Worm (Caenorhabditis elegans) whole organism, L2 larva: ENCODE data around the gene srg-21.

Experiments used
- F13H6.1 ChIP-seq: sonication (generic microtip); optimal IDR thresholded peaks from 2 replicates; lab custom pipeline; 2016; ENCODE audit warnings: missing genetic modification characterization, missing compliant biosample characterization
- Y55F3AM.14 ChIP-seq: fragments of 200-800 bp; sonication (Bioruptor generic); optimal IDR thresholded peaks from 2 replicates; lab custom pipeline; 2018; ENCODE audit warnings: mild to moderate bottlenecking, missing genetic modification characterization, missing compliant biosample characterization
- ZK546.5 ChIP-seq: sonication (generic microtip); optimal IDR thresholded peaks from 2 replicates; lab custom pipeline; 2017; ENCODE audit warnings: missing biosample characterization, missing genetic modification characterization
- aly-2 ChIP-seq: fragments of 150-350 bp; optimal IDR thresholded peaks from 2 replicates; lab custom pipeline; 2014; ENCODE audit warnings: missing biosample characterization, missing genetic modification characterization
- ama-1 ChIP-seq: fragments of 150-350 bp; optimal IDR thresholded peaks from 2 replicates; lab custom pipeline; 2018; ENCODE audit warnings: inconsistent platforms
- blmp-1 ChIP-seq: sonication (generic microtip); optimal IDR thresholded peaks from 2 replicates; lab custom pipeline; 2017; ENCODE audit warnings: missing genetic modification characterization, mild to moderate bottlenecking, missing compliant biosample characterization, antibody characterized with exemption, moderate library complexity; ENCODE audit not compliant: insufficient read depth
- ceh-16 ChIP-seq: fragments of 150-350 bp; optimal IDR thresholded peaks from 2 replicates; lab custom pipeline; 2014; ENCODE audit warnings: missing biosample characterization, missing genetic modification characterization
- dmd-4 ChIP-seq: sonication (generic microtip); optimal IDR thresholded peaks from 2 replicates; lab custom pipeline; 2017; ENCODE audit warnings: missing biosample characterization, missing genetic modification characterization
- fos-1 ChIP-seq: fragments of 150-350 bp; optimal IDR thresholded peaks from 2 replicates; lab custom pipeline; 2014; ENCODE audit warnings: missing biosample characterization, missing genetic modification characterization
- lin-13 ChIP-seq: fragments of 150-350 bp; optimal IDR thresholded peaks from 2 replicates; lab custom pipeline; 2014; ENCODE audit warnings: missing biosample characterization, missing genetic modification reagents, missing genetic modification characterization
- lin-39 ChIP-seq: fragments of 150-350 bp; optimal IDR thresholded peaks from 2 replicates; lab custom pipeline; 2014; ENCODE audit warnings: missing biosample characterization, missing genetic modification reagents, missing genetic modification characterization
- lsy-2 ChIP-seq, 2 experiments: fragments of 150-350 bp in 1 of 2; sonication (generic microtip) in 1 of 2; optimal IDR thresholded peaks; 2 replicates each; lab custom pipeline; 2014 to 2017; ENCODE audit warnings: missing biosample characterization in 2 of 2, missing genetic modification characterization in 2 of 2
- mab-5 ChIP-seq: fragments of 150-350 bp; optimal IDR thresholded peaks from 2 replicates; lab custom pipeline; 2014; ENCODE audit warnings: missing biosample characterization, missing genetic modification characterization
- mbf-1 ChIP-seq: sonication (generic microtip); optimal IDR thresholded peaks from 2 replicates; lab custom pipeline; 2017; ENCODE audit warnings: missing biosample characterization, missing genetic modification characterization
- nhr-129 ChIP-seq: fragments of 150-350 bp; optimal IDR thresholded peaks from 2 replicates; lab custom pipeline; 2014; ENCODE audit warnings: missing biosample characterization, missing genetic modification characterization
- nhr-21 ChIP-seq: fragments of 150-350 bp; optimal IDR thresholded peaks from 2 replicates; lab custom pipeline; 2014; ENCODE audit warnings: missing biosample characterization, missing genetic modification characterization
- nhr-6 ChIP-seq: fragments of 150-350 bp; optimal IDR thresholded peaks from 2 replicates; lab custom pipeline; 2014; ENCODE audit warnings: missing biosample characterization, missing genetic modification characterization
- peb-1 ChIP-seq: fragments of 150-350 bp; optimal IDR thresholded peaks from 2 replicates; lab custom pipeline; 2014; ENCODE audit warnings: missing biosample characterization, missing genetic modification characterization
- skn-1 ChIP-seq: sonication (generic microtip); optimal IDR thresholded peaks from 2 replicates; lab custom pipeline; 2017; ENCODE audit warnings: missing biosample characterization, missing genetic modification characterization
- sma-9 ChIP-seq, 2 experiments: fragments of 150-350 bp in 1 of 2; sonication (generic microtip) in 1 of 2; optimal IDR thresholded peaks; 2 replicates each; lab custom pipeline; 2014 to 2016; ENCODE audit warnings: missing genetic modification characterization in 2 of 2, mild to moderate bottlenecking in 1 of 2, missing biosample characterization in 1 of 2, missing compliant biosample characterization in 1 of 2, missing genetic modification reagents in 1 of 2, moderate library complexity in 1 of 2
- unc-39 ChIP-seq: fragments of 150-350 bp; optimal IDR thresholded peaks from 2 replicates; lab custom pipeline; 2014; ENCODE audit warnings: missing biosample characterization, missing genetic modification characterization
- unc-62 ChIP-seq: fragments of 150-350 bp; optimal IDR thresholded peaks from 2 replicates; lab custom pipeline; 2014; ENCODE audit warnings: missing biosample characterization, missing genetic modification reagents, missing genetic modification characterization
- zag-1 ChIP-seq: fragments of 150-350 bp; optimal IDR thresholded peaks from 2 replicates; lab custom pipeline; 2014; ENCODE audit warnings: missing biosample characterization, missing genetic modification characterization
- ztf-11 ChIP-seq: sonication (generic microtip); optimal IDR thresholded peaks from 2 replicates; lab custom pipeline; 2017; ENCODE audit warnings: missing biosample characterization, missing genetic modification characterization
- ztf-4 ChIP-seq: fragments of 150-350 bp; optimal IDR thresholded peaks from 2 replicates; lab custom pipeline; 2014; ENCODE audit warnings: missing biosample characterization, missing genetic modification characterization

Gene srg-21

ce11 chrII:3045875-3046274 is 45.3 kb downstream of the srg-21 start, which contains the start of gene sri-30:
Gene sri-30, plus strand, starts transcription at chrII:3046175.
- no peak for TF ChIP-seq lin-13 (GFP tag; lab: Kevin White, UChicago)

ce11 chrII:3045422-3045821 is 45.7 kb downstream of the srg-21 start:
- no peak for TF ChIP-seq skn-1 (tag; lab: Kevin White, UChicago)
- TF ChIP-seq unc-39 (tag; lab: Kevin White, UChicago) = no peak
- no peak for TF ChIP-seq zag-1 (tag; lab: Kevin White, UChicago)
- no peak for TF ChIP-seq sma-9 (GFP tag; optimal IDR thresholded peaks at IDR 0.05; lab: Kevin White, UChicago)
- no peak for TF ChIP-seq sma-9 (tag; optimal IDR thresholded peaks at IDR 0.05; lab: Kevin White, UChicago)
- no peak for TF ChIP-seq nhr-129
- no peak for TF ChIP-seq nhr-21 (tag; lab: Kevin White, UChicago)
- no peak for TF ChIP-seq aly-2

- TF ChIP-seq ceh-16 (tag; lab: Kevin White, UChicago) (no peak), lsy-2 (tag; optimal IDR thresholded peaks at IDR 0.05; lab: Kevin White, UChicago) (no peak), F13H6.1 (tag; lab: Kevin White, UChicago) (no peak), fos-1 (tag; lab: Kevin White, UChicago) (no peak), blmp-1 (tag; lab: Kevin White, UChicago) (no peak), dmd-4 (no peak), Y55F3AM.14 (GFP tag; lab: Kevin White, UChicago) (no peak), ztf-4 (tag; lab: Kevin White, UChicago) (no peak), lin-39 (tag; lab: Kevin White, UChicago) (no peak), ZK546.5 (no peak)
- TF ChIP-seq, all 48 proteins: peak for 0
These were observed 47.1 kb downstream of the srg-21 start, which contains the start of gene sri-29 for ce11 chrII:3044023-3044422. Gene sri-29, plus strand, starts transcription at chrII:3044323.

ce11 chrII:3043358-3043757 is 47.8 kb downstream of the srg-21 start, which contains the start of gene B0454.8:
Gene B0454.8, minus strand, starts transcription at chrII:3043458.
- no peak for TF ChIP-seq aly-2
- no peak for TF ChIP-seq peb-1
- TF ChIP-seq nhr-6 (tag; lab: Kevin White, UChicago) = no peak
- no peak for TF ChIP-seq zag-1 (tag; lab: Kevin White, UChicago)
- TF ChIP-seq fos-1 (tag; lab: Kevin White, UChicago) = no peak
- no peak for TF ChIP-seq ama-1 (lab: Kevin White, UChicago)
- TF ChIP-seq nhr-21 (tag; lab: Kevin White, UChicago) = no peak
- no peak for TF ChIP-seq dmd-4
- no peak for TF ChIP-seq lsy-2 (tag; optimal IDR thresholded peaks at IDR 0.05; lab: Kevin White, UChicago)
- TF ChIP-seq ztf-11 (tag; lab: Kevin White, UChicago) = no peak
- no peak for TF ChIP-seq mbf-1 (tag; lab: Kevin White, UChicago)
- TF ChIP-seq F13H6.1 (tag; lab: Kevin White, UChicago) = no peak
- no peak for TF ChIP-seq mab-5 (tag; lab: Kevin White, UChicago)

ce11 chrII:3038453-3038909 is 52.7 kb downstream of the srg-21 start, which contains the start of the genes B0454.26 and B0454.5:
Gene B0454.26, minus strand, starts transcription at chrII:3038553.
Gene B0454.5, plus strand, starts transcription at chrII:3038859.
- TF ChIP-seq unc-62 = no peak
- TF ChIP-seq nhr-6 (tag; lab: Kevin White, UChicago) = no peak
- no peak for TF ChIP-seq zag-1 (tag; lab: Kevin White, UChicago)
